Worm (Caenorhabditis elegans): Measurements from ENCODE around the gene F19H8.2.

DNA sequence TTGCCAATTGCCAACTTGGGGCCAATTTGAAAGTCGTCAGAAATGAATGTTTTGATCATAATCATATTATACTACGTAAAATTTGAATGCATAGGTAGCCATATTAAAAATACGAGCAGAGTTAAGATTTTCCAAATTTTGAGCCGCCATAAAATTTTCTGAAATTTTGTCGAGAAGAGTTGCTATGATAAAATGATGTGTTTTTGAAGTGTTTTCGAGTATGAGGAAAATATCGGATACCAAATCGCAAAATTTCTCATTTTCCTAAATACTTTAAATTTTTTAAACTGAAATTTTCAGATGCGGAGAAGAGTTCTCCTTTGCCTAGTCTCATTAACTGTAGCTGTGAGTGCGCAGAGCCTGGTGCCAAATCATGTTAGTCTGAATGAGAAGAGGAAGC is 21.7 kb upstream of the F19H8.2 start, which contains the start of gene tag-297:
- no peak for TF ChIP-seq lsy-2 (tag; optimal IDR thresholded peaks at IDR 0.05)
- TF ChIP-seq ceh-82 (tag; optimal IDR thresholded peaks at IDR 0.05), result no peak
- no peak for TF ChIP-seq aly-2 (tag; optimal IDR thresholded peaks at IDR 0.05)
- TF ChIP-seq snpc-4 (tag; optimal IDR thresholded peaks at IDR 0.05), result no peak
- TF ChIP-seq tbx-2 (tag; optimal IDR thresholded peaks at IDR 0.05), result no peak
- TF ChIP-seq skn-1 (tag; optimal IDR thresholded peaks at IDR 0.05), result no peak
- TF ChIP-seq unc-130 (tag; optimal IDR thresholded peaks at IDR 0.05), result no peak
- no peak for TF ChIP-seq irx-1 (tag; optimal IDR thresholded peaks at IDR 0.05)
- no peak for TF ChIP-seq ces-1 (GFP tag; optimal IDR thresholded peaks at IDR 0.05)
- TF ChIP-seq ztf-11 (tag; optimal IDR thresholded peaks at IDR 0.05), result no peak
- no peak for TF ChIP-seq ama-1 (optimal IDR thresholded peaks at IDR 0.05)
- no peak for TF ChIP-seq aha-1 (tag; optimal IDR thresholded peaks at IDR 0.05)
- no peak for TF ChIP-seq blmp-1 (tag; optimal IDR thresholded peaks at IDR 0.05)

Measured in whole organism, L1 larva.